Fruit fly (Drosophila melanogaster) whole organism, prepupa: Measurements from ENCODE around the gene ORMDL.

ENCODE experiments used
- CG32006 ChIP-seq: fragments of 200-800 bp; sonication (Bioruptor generic); optimal IDR thresholded peaks from 3 replicates; lab custom pipeline; 2017; ENCODE audit warnings: missing biosample characterization, mild to moderate bottlenecking, missing genetic modification characterization
- Gug ChIP-seq: fragments of 200-800 bp; sonication (Bioruptor generic); IDR thresholded peaks from 2 replicates; pipeline ENCODE4 v1.3.6; 2022; ENCODE audit warnings: missing biosample characterization, missing genetic modification characterization
- OdsH ChIP-seq: fragments of 200-800 bp; sonication (Bioruptor generic); optimal IDR thresholded peaks from 3 replicates; lab custom pipeline; 2016; ENCODE audit warnings: missing biosample characterization, missing genetic modification characterization
- Sox102F ChIP-seq: fragments of 200-800 bp; sonication (Bioruptor generic); optimal IDR thresholded peaks from 2 replicates; lab custom pipeline; 2016; ENCODE audit warnings: missing biosample characterization, mild to moderate bottlenecking, missing genetic modification characterization
- eg ChIP-seq: fragments of 200-800 bp; sonication (Bioruptor generic); IDR thresholded peaks from 3 replicates; pipeline ENCODE4 v1.3.6; 2022; ENCODE audit warnings: missing biosample characterization, missing genetic modification characterization
- spab ChIP-seq: fragments of 200-800 bp; sonication (Bioruptor generic); optimal IDR thresholded peaks from 2 replicates; lab custom pipeline; 2017; ENCODE audit warnings: missing biosample characterization, mild to moderate bottlenecking, missing genetic modification characterization, missing genetic modification reagents

DNA sequence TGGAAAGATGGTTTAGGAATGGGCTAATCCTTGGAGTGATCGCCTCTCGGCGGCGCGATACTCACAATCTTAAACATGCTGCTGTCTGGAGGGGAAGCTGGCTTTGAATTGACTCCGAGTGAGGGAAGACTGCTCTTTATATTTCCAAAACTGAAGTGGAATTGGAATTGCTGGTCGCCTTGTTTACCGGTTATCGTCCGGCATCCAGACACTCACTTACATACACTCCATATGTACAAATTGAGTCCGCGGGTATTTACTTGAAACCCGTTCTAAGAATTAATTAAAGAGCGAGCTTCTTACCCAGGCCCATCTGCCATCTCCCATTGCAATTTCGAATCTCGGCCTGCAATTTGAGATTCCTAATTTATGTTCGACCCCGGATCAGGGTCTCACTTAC is 31.8 kb downstream of the ORMDL start, which contains the start of gene Cpr78E:
- no peak for TF ChIP-seq OdsH
- no peak for TF ChIP-seq eg (GFP tag; lab: Robert Waterston, UW)
- no peak for TF ChIP-seq spab (GFP tag; lab: Kevin White, UChicago)
- no peak for TF ChIP-seq Sox102F
- TF ChIP-seq Gug (GFP tag; lab: Robert Waterston, UW): no peak
- no peak for TF ChIP-seq CG32006
